Fruit fly (Drosophila melanogaster): Measurements from ENCODE around the gene tnc.

tnc gene

DNA sequence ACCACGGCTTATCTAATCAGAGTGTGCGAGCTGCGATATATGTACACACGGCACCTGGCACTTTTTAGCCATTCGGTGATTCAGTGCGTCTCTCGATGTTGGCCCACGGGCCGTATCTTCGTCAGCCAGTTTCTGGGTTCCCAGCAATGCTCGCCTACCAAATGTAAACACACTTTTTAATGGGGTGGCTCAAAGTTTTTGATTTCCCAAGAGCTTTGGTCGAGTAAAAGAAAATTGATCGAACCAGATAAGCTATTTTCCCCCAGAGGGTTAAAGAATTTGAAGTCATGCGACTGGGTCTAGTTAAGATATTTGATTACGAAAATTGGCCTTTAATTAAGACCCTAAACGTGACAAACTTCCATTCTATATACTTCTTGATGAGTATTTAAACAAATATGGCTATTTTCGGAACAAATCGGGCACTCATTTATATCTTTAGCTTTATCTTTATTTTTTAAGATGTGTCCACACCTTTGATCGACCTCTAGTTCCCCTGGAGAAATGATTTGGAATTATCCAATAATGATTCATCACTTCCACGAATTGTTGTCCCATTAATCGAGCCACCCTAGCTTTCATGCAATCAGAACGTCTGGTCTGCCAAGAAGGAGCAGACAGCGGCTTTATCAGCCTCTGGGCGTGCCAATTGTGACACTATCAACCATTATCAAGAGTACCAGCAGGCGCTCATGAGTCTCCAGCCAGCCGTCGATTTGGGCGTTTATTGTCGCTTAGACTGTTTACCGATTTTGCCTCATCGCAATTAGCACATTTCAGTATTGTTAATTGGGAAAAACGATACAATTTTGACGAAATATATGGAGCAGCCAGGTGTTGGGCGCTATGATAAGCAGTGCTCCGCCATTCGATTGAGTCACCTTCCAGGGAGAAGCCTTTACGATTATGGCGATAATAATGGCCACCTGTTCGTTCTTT is 43.4 kb downstream of the tnc start (continued):
- TF ChIP-seq CG30020 (tag; optimal IDR thresholded peaks at IDR 0.05) = no peak
- TF ChIP-seq Fer3 (tag; optimal IDR thresholded peaks at IDR 0.05) = no peak
- no peak for TF ChIP-seq sim (GFP tag; IDR thresholded peaks at IDR 0.05)
- no peak for TF ChIP-seq jigr1 (GFP tag; IDR thresholded peaks at IDR 0.05)
- TF ChIP-seq CG11093 (GFP tag; IDR thresholded peaks at IDR 0.05) = no peak
- TF ChIP-seq stwl (tag; optimal IDR thresholded peaks at IDR 0.05) = no peak
- no peak for TF ChIP-seq Xbp1 (GFP tag; optimal IDR thresholded peaks at IDR 0.05)
- no peak for TF ChIP-seq tll (GFP tag; optimal IDR thresholded peaks at IDR 0.05)
- no peak for TF ChIP-seq org-1 (GFP tag; optimal IDR thresholded peaks at IDR 0.05)
- no peak for TF ChIP-seq bowl (GFP tag; IDR thresholded peaks at IDR 0.05)
- TF ChIP-seq Dbx (GFP tag; IDR thresholded peaks at IDR 0.05) = no peak
- TF ChIP-seq CG1792 (GFP tag; optimal IDR thresholded peaks at IDR 0.05) = peak; percentile 22
- no peak for TF ChIP-seq bcd (GFP tag; optimal IDR thresholded peaks at IDR 0.05)
- no peak for TF ChIP-seq chinmo (GFP tag; IDR thresholded peaks at IDR 0.05; ENCODE audit: partially characterized antibody)
- TF ChIP-seq scrt (GFP tag; optimal IDR thresholded peaks at IDR 0.05) = no peak
- TF ChIP-seq CG15696 (tag; optimal IDR thresholded peaks at IDR 0.05) = no peak
- no peak for TF ChIP-seq CG14441 (GFP tag; IDR thresholded peaks at IDR 0.05)
- TF ChIP-seq CG14965 (GFP tag; optimal IDR thresholded peaks at IDR 0.05; ENCODE audit: borderline replicate concordance) = no peak
- TF ChIP-seq Doc3 (GFP tag; IDR thresholded peaks at IDR 0.05; ENCODE audit: partially characterized antibody) = no peak
- no peak for TF ChIP-seq Dp (GFP tag; optimal IDR thresholded peaks at IDR 0.05)
- no peak for TF ChIP-seq dmrt99B (tag; optimal IDR thresholded peaks at IDR 0.05)
- no peak for TF ChIP-seq bigmax (GFP tag; optimal IDR thresholded peaks at IDR 0.05)
- TF ChIP-seq Dip2 (GFP tag; IDR thresholded peaks at IDR 0.05) = no peak
- TF ChIP-seq ab (GFP tag; optimal IDR thresholded peaks at IDR 0.05) = no peak
- TF ChIP-seq dimm (GFP tag; IDR thresholded peaks at IDR 0.05) = no peak
- no peak for TF ChIP-seq amos (GFP tag; IDR thresholded peaks at IDR 0.05; ENCODE audit: partially characterized antibody)
- TF ChIP-seq D (optimal IDR thresholded peaks at IDR 0.05) = no peak
- TF ChIP-seq D (GFP tag; optimal IDR thresholded peaks at IDR 0.05) = no peak
- no peak for TF ChIP-seq CG11560 (tag; IDR thresholded peaks at IDR 0.05)
- TF ChIP-seq Neu2 (GFP tag; optimal IDR thresholded peaks at IDR 0.05; ENCODE audit: borderline replicate concordance) = no peak
- TF ChIP-seq NC2α (GFP tag; optimal IDR thresholded peaks at IDR 0.05) = no peak
- no peak for TF ChIP-seq en (GFP tag; optimal IDR thresholded peaks at IDR 0.05)
- TF ChIP-seq CG3281 (GFP tag; optimal IDR thresholded peaks at IDR 0.05) = peak; percentile 72
- TF ChIP-seq Lpt (GFP tag; optimal IDR thresholded peaks at IDR 0.05) = no peak
- TF ChIP-seq CG9876 (GFP tag; optimal IDR thresholded peaks at IDR 0.05) = no peak
- no peak for TF ChIP-seq nom (GFP tag; optimal IDR thresholded peaks at IDR 0.05)
- TF ChIP-seq CG10462 (GFP tag; optimal IDR thresholded peaks at IDR 0.05) = no peak
- no peak for TF ChIP-seq CG32532 (GFP tag; IDR thresholded peaks at IDR 0.05)
- TF ChIP-seq CG2120 (GFP tag; optimal IDR thresholded peaks at IDR 0.05) = peak; percentile 75
- TF ChIP-seq CG4328 (GFP tag; optimal IDR thresholded peaks at IDR 0.05) = peak; percentile 23
- TF ChIP-seq CG16813 (GFP tag; IDR thresholded peaks at IDR 0.05; ENCODE audit: partially characterized antibody) = no peak
- TF ChIP-seq CG4424 (GFP tag; optimal IDR thresholded peaks at IDR 0.05) = no peak
- TF ChIP-seq phol (tag; optimal IDR thresholded peaks at IDR 0.05) = peak; percentile 23
- TF ChIP-seq gfzf (GFP tag; optimal IDR thresholded peaks at IDR 0.05) = no peak
- TF ChIP-seq CG15011 (GFP tag; optimal IDR thresholded peaks at IDR 0.05) = no peak
- no peak for TF ChIP-seq Abd-B (GFP tag; optimal IDR thresholded peaks at IDR 0.05)
- no peak for TF ChIP-seq croc (GFP tag; conservative IDR thresholded peaks at IDR 0.05)
- TF ChIP-seq CG8944 (GFP tag; optimal IDR thresholded peaks at IDR 0.05) = no peak
- no peak for TF ChIP-seq Atf3 (GFP tag; optimal IDR thresholded peaks at IDR 0.05)
